Fruit fly (Drosophila melanogaster): ENCODE measurements around the gene RpS5b.

Gene RpS5b

DNA sequence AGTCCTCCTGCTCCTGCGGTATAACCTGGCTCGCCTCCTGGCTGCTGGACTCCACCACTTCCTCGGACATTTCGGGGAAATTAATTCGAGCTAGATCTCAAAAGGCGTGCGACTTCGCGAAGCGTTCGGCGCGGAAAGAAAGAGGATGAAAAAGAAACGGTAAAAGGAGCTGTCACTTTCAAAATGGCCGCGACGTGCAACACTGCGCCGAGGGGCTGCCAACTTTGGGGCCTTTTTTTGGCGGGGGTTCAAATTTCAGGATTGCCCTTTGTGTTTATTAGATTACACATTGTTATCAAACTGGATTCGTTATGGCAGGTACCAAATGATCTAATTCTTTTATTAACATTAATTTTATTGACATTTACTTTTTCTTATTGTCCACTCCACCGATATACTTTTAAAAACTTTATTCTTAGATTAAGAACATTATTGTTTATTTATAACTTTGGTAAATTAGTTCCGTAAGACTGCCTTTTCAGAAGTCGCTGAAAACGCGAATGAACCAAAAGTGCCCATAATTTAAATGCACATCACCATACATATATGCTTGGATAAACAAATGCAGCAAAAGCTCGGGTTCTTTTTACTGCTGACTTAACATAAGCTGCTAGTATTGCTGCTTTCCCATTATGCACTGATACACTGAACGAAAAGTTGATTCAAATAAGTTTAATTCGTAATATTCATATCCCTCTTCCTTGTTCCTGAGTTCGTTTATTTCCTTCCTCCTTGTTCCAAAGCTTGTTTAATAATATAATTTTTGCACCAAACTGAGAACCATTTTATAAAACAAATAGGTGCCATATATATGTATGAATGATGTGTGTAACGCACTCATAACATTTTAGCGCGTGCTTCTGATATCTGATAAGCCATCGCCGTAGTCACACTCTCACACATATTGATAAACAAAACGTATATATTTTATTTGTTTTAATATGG is at the start of gene RpS5b:
Gene RpS5b (minus strand): TSS at position 156 of the 945 bp plus-strand sequence.
- TF ChIP-seq noc (tag; optimal IDR thresholded peaks at IDR 0.05), result no peak

DNA sequence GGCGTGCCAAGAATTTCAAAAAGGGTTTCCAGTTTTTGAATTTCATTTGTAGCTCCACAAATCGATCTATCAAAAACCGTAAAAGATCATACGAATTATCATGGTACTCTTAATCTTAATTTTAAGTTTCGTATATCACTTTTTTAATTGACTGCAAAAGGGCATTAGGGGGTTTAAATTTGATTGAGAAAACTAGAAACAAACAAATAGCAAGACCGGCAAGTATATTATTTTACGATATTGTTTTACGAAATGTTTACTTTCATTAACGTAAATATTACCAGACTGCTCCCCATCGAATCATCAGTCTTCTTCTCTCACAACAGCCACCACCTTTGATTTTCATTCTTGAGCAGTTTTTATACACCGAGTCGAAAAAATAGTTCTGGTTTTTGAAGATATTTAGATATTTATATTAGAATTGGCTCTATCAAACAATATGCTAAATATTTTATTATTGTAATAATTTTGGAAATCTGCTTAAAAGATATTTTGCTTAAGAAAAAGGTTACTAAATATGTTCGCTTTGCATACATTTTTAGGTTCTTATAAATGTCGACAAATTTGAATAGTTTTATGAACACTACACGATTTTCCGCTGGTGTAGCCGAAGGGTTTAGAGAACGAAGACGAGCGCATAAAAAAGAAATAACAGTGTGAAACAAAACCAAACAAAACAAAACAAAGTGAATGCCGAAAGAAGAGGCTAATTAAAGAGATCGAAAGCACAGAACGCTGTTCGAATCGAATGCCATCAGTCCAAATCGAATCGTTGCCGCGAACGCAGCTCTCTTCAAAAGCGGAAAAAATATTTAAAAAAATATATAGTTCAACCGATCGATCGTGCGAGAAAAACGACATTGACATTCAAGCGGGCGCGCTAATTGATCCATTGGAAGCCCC is 16.8 kb upstream of the RpS5b start, which contains the start of gene Sdr:
Gene Sdr (plus strand): TSS at position 702 of the 903 bp plus-strand sequence.
- TF ChIP-seq noc (tag; optimal IDR thresholded peaks at IDR 0.05), result peak; percentile 31

DNA sequence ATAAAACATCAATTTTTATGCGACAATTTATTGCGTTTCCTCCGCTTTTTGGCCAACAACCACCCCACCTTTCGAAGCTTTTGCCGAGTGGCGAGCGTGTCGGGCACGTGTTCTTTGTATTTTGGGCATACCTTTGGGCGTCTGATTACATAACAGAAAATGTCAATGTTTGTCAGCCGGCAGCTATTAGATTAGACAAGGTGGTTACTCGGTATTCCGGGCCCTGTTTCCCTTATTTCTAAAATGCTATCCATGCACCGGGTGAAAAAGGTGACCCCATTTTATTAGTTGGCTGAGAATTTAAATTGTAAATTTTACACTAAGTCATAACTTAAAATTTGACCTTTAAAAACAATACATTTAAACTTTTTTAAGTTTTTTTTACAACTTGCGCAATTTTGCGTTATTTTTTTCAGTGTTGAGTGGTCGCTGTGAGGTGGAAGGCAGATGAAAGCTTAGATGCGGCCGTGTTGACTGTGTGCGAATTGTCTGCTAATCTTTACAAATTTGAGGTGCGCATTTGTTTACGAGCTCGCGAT is 11.2 kb upstream of the RpS5b start:
- no peak for TF ChIP-seq noc (tag; optimal IDR thresholded peaks at IDR 0.05)

DNA sequence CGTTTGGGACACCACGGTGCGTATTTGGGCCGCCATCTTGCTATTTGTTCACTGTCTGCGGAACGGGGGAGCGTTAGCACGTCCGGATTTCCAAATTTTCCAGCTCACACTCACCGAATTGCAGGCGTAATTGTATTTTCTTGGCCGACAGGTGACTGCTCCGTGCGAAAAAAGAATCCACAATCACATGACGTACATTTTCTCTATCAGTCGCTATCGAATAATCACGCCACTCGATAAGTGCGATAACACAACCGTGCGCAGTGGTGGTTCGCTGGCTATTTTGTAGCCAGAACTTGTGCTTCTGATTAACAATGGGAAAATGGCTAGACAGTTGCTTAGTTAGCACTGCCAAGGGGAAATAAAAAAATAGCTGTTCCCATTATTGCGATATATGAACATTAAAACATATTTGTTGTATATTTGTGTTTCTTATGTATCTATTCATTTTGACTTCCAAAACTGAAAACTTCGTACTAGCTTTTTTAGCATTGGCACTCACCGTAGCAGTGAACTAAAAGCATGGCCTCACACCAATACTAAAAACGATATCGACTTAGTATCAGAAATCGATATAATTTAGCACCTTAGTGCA is 2.6 kb upstream of the RpS5b start, which contains the start of gene VhaPPA1-1:
Gene VhaPPA1-1 (minus strand): TSS at position 225 of the 595 bp plus-strand sequence.
- TF ChIP-seq noc (tag; optimal IDR thresholded peaks at IDR 0.05), result peak; percentile 11

DNA sequence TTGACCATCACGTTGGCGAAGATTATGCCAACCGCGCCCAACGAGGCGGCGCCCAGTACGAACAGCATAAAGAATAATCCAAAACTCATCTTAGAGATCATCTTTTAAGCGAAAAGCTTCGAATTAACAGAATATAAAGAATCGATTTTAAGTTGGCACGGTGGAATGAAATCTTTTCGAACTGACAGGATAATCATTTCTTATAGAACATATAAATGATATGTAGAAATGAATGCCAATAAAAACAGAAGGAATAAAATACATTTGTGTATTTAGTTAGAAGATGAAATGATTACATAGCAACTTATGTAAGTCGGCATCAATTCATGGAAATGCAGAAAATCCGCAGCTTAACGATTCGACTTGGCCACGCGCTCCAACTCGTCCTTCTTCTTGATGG is 1.2 kb downstream of the RpS5b start, which contains the start of gene VhaPPA1-2:
Gene VhaPPA1-2 (minus strand): TSS at position 101 of the 400 bp plus-strand sequence.
- TF ChIP-seq noc (tag; optimal IDR thresholded peaks at IDR 0.05), result no peak

DNA sequence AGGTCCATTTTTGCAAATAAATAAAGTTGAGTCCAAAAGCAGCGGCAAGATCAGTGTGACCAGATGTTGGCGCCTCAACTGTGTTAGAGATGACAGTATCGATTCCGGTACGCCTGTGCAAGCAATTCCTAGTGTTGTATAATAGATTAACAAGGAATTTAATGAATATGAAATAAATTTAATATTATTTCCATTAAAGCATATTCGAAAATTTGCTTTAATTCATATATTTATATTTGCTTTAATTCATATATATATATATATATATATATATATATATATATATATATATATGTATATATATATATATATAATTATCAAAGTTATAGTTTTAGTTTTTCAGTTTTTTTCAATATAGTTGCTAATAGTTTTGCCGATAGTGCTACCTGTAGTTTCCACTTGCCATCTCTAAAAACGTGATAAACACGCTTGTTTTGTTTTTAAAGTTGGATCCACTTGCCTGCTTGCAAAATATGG is 3.0 kb downstream of the RpS5b start, which contains the start of the genes Nup93-2 and CG3817:
Gene Nup93-2 (minus strand): TSS at position 93 of the 477 bp plus-strand sequence.
Gene CG3817 (plus strand): TSS at position 460 of the 477 bp plus-strand sequence.
- no peak for TF ChIP-seq noc (tag; optimal IDR thresholded peaks at IDR 0.05)

DNA sequence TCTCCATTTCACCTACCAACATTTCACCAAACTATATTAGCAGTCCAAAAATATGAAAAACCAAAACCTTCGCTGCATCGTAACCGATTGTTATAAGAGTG is 6.7 kb downstream of the RpS5b start, which contains the start of gene CG14860:
Gene CG14860 (plus strand): TSS at position 2 of the 101 bp plus-strand sequence.
- no peak for TF ChIP-seq noc (tag; optimal IDR thresholded peaks at IDR 0.05)

DNA sequence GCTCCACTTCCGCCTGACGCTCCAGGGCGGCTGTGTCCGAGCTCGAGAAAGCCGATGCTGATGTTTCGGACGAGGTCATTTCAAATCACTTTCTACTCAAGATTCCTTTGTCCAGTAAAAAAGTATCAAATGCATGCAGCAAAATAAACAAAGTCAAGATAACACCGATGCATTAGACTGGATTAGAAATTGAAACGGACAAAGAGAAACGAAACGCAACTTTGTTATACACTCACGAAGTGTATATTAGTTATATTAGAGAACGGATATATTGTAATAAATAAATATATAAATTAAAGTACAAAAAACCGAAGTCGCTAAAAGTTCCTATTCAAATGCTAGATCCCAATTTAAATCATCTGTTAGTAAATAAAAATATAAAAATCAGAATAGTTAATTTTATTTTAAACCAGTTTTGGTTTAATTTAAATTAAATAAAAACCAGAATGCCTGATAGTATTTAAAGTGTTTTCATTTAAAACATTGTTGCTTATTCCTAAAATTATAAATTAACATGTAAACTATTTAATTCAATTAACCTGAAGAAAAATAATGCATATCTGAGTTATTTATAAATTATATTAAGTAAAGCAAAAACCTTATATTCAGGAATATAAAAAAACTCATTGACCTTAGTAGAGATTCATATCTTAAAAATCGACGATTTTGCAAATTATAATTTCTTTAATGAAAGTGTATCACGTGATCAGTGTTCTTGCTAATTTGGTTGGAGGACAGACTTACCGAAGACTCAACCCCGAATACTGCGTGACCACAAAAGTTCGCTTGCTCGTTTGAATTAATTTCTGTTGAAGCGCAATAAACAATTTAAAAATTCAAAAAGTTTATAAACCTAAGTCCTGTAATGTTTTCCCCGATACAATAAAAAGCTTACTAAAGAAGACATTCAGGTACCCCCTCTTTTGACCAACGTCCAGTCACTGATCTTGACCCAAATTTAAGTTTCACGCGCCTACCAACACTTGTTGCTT is 7.3 kb downstream of the RpS5b start, which contains the start of gene Dph2:
Gene Dph2 (minus strand): TSS at position 164 of the 992 bp plus-strand sequence.
- TF ChIP-seq noc (tag; optimal IDR thresholded peaks at IDR 0.05), result peak; percentile 28

DNA sequence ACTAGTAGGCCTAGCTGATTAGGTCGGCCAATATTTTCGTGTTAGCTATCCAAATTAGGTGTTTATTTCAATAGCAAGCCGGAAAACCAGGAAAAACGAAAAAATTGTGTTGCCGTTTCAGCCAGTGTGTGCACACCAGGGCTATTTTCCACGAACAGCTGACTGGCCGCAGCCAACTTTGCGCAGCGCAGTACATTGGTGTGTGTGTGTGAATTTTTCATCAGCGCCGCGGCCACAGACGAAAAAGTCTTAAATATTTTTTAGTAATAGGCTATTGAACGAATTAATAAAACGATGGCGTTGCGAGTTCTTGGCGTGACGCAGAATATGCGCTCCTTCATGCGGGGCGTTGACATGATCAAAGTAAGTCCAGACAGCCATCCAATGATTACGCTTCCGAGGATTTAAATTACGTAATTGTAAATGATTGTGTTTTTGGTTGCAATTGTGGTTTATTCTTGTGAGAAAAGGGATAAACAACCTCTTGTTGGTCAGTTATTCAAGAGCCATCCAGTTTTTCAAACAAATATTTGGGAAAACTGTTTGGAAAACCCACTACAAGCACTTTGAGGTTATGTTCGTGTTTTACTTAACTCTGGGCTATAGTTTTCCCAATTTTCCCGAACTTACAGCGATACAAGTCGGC is 11.2 kb downstream of the RpS5b start, which contains the start of the genes CycC and UQCR-C1:
Gene CycC (minus strand): TSS at position 142 of the 646 bp plus-strand sequence.
Gene UQCR-C1 (plus strand): TSS at position 168 of the 646 bp plus-strand sequence.
- no peak for TF ChIP-seq noc (tag; optimal IDR thresholded peaks at IDR 0.05)

DNA sequence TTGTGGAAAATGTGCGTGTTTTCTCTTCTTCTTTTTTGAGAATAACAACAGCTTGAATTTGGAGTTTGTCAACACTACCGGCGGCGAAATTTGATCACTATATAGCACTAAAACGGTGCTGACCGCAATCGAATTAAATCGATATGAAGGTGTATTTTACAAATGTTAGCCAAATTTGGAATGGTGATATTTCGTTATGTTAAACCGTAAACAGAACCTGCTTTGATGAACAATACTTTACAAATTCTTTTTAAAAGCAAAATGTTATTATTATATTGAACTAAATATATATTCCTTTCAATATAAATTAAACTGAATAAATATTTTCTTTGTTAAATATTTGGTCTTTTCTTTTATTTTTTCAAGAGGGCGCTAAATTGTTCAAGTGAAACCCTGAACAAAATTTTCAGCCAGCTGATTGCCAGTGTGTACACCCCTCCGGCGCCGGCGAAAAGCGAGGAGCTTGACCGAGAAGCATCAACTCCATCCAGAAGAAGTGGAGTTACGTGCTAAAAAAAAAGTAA is 15.3 kb downstream of the RpS5b start, which contains the start of the genes Rrp6, CG33331 and CG33332:
Gene Rrp6 (minus strand): TSS at position 236 of the 524 bp plus-strand sequence.
Gene CG33331 (plus strand): TSS at position 446 of the 524 bp plus-strand sequence.
Gene CG33332 (plus strand): TSS at position 446 of the 524 bp plus-strand sequence.
- TF ChIP-seq noc (tag; optimal IDR thresholded peaks at IDR 0.05), result peak; percentile 74

DNA sequence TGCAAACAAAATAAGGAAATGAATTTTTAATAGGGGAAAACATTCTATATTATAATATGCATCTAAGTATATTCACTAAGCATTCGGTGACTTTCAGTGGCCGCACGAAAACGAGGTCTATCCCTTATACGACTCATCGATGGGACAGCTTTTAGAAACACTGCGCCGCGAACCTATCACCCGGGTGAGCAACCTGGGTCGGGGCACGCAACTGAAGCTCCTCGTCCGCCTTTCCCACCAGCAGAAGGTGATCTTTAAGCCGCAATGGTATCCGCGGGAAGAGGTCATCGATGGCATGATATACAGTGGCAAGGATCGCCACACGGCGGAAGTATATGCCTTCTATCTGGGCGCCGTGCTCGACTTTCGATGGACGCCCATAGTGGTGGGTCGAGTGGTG is 20.5 kb downstream of the RpS5b start:
- TF ChIP-seq noc (tag; optimal IDR thresholded peaks at IDR 0.05), result no peak

DNA sequence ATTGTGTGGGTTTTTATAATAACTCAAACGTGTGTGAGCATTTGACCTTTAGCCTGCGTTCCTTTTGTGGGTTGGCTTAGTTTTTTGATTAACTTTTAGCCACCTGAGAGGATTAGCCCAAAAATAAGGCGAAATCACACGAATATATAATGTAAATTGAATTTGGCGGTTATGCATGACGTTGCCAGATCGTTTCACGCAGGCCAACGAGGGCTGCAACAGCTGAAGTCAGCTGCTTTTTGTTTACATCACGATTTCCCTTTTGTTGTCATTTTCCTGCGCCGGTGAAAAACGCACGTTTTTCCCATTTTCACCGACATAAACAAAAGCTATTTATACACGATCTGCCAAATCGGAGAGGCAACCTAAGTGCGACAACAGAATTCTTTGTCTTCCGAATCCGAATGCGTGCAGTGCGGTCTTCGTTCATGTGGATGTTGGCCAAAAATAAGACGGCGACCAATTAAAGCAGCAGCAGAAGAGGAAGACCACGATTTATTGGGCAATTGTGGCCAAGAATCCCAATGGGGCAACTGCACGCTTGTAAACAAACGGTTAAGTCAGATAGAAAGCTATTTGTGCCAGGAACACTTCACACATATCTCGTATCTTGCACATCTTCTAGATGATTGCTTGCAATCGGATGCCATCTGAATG is 22.0 kb downstream of the RpS5b start, which contains the start of gene CG3631:
Gene CG3631 (plus strand): TSS at position 251 of the 657 bp plus-strand sequence.
- TF ChIP-seq noc (tag; optimal IDR thresholded peaks at IDR 0.05), result no peak
